Worm (Caenorhabditis elegans) whole organism, L3 larva: ENCODE results near the gene ocr-1.

Experiments used
- ceh-82 ChIP-seq: fragments of 150-350 bp; optimal IDR thresholded peaks from 2 replicates; lab custom pipeline; 2014; ENCODE audit warnings: missing biosample characterization, missing genetic modification characterization
- lin-39 ChIP-seq: fragments of 150-350 bp; optimal IDR thresholded peaks from 2 replicates; lab custom pipeline; 2018; ENCODE audit warnings: missing biosample characterization, missing genetic modification reagents, missing genetic modification characterization
- unc-62 ChIP-seq: fragments of 150-350 bp; sonication (generic microtip); optimal IDR thresholded peaks from 4 replicates; lab custom pipeline; 2014; ENCODE audit warnings: missing biosample characterization, missing genetic modification reagents, missing genetic modification characterization
- ztf-11 ChIP-seq: fragments of 150-350 bp; optimal IDR thresholded peaks from 2 replicates; lab custom pipeline; 2014; ENCODE audit warnings: missing biosample characterization, missing genetic modification characterization

ce11 chrV:10811763-10812162 is 47.6 kb downstream of the ocr-1 start, which contains the start of gene C29A12.22:
- no peak for TF ChIP-seq ceh-82 (tag; lab: Kevin White, UChicago)
- TF ChIP-seq ztf-11 (tag; lab: Kevin White, UChicago), result no peak
- TF ChIP-seq lin-39 (tag; lab: Kevin White, UChicago), result no peak
- no peak for TF ChIP-seq unc-62
